Worm (Caenorhabditis elegans) whole organism, L1 larva: ENCODE results near the gene ilys-4.

Source experiments
- C04F5.9 ChIP-seq: sonication (generic microtip); optimal IDR thresholded peaks from 2 replicates; lab custom pipeline; 2016; ENCODE audit warnings: missing genetic modification characterization, missing compliant biosample characterization
- C16A3.4 ChIP-seq: fragments of 150-350 bp; optimal IDR thresholded peaks from 2 replicates; lab custom pipeline; 2014; ENCODE audit warnings: missing biosample characterization, missing genetic modification characterization
- C34B4.2 ChIP-seq: sonication (generic microtip); optimal IDR thresholded peaks from 2 replicates; lab custom pipeline; 2017; ENCODE audit warnings: mild to moderate bottlenecking, missing genetic modification characterization, missing compliant biosample characterization
- F16B12.6 ChIP-seq: fragments of 150-350 bp; optimal IDR thresholded peaks from 2 replicates; lab custom pipeline; 2014; ENCODE audit warnings: missing biosample characterization, missing genetic modification characterization
- ceh-8 ChIP-seq: fragments of 200-800 bp; sonication (Bioruptor generic); optimal IDR thresholded peaks from 2 replicates; lab custom pipeline; 2018; ENCODE audit warnings: mild to moderate bottlenecking, missing genetic modification characterization, moderate library complexity, missing compliant biosample characterization
- ceh-82 ChIP-seq, 3 experiments: fragments of 150-350 bp in 1 of 3; sonication (generic microtip) in 2 of 3; optimal IDR thresholded peaks; 2 replicates each; lab custom pipeline; 2014 to 2017; ENCODE audit warnings: missing biosample characterization in 3 of 3, missing genetic modification characterization in 3 of 3
- ceh-88 ChIP-seq: fragments of 200-800 bp; sonication (Bioruptor generic); IDR thresholded peaks from 2 replicates; pipeline ENCODE4 v1.3.6; 2022; ENCODE audit warnings: missing genetic modification characterization, missing compliant biosample characterization
- efl-1 ChIP-seq, 4 experiments: fragments of 150-350 bp; optimal IDR thresholded peaks in 3 of 4; peaks in 1 of 4; 1 replicate in 1 of 4; 2 replicates in 3 of 4; lab custom pipeline; 2014; ENCODE audit warnings: missing biosample characterization in 2 of 4, missing genetic modification characterization in 2 of 4, missing genetic modification reagents in 2 of 4
- egl-13 ChIP-seq: sonication (generic microtip); optimal IDR thresholded peaks from 2 replicates; lab custom pipeline; 2016; ENCODE audit warnings: missing genotype, missing genetic modification reagents, missing genetic modification characterization, missing compliant biosample characterization
- egl-27 ChIP-seq, 2 experiments: fragments of 150-350 bp in 1 of 2; sonication (generic microtip); optimal IDR thresholded peaks; 3 replicates each; lab custom pipeline; 2017 to 2018; ENCODE audit warnings: missing biosample characterization in 2 of 2, missing genetic modification characterization in 2 of 2, missing genetic modification reagents in 2 of 2
- elt-2 ChIP-seq: sonication (generic microtip); optimal IDR thresholded peaks from 2 replicates; lab custom pipeline; 2016; ENCODE audit warnings: missing genetic modification characterization, mild to moderate bottlenecking, inconsistent platforms, missing compliant biosample characterization, missing genetic modification reagents
- elt-3 ChIP-seq, 6 experiments: fragments of 150-350 bp in 1 of 6; sonication (generic microtip); optimal IDR thresholded peaks; 2 replicates each; lab custom pipeline; 2017 to 2018; ENCODE audit warnings: missing biosample characterization in 6 of 6, missing genetic modification characterization in 6 of 6, inconsistent platforms in 1 of 6
- ets-5 ChIP-seq: fragments of 200-800 bp; sonication (Bioruptor generic); IDR thresholded peaks from 2 replicates; pipeline ENCODE4 v1.3.6; 2022; ENCODE audit warnings: missing genetic modification characterization, missing compliant biosample characterization
- fkh-4 ChIP-seq: sonication (generic microtip); optimal IDR thresholded peaks from 2 replicates; lab custom pipeline; 2016; ENCODE audit warnings: missing compliant biosample characterization, missing genetic modification characterization, borderline replicate concordance
- fos-1 ChIP-seq: fragments of 150-350 bp; optimal IDR thresholded peaks from 2 replicates; lab custom pipeline; 2014; ENCODE audit warnings: missing biosample characterization, missing genetic modification characterization
- grh-1 ChIP-seq: fragments of 200-800 bp; sonication (Bioruptor generic); IDR thresholded peaks from 2 replicates; pipeline ENCODE4 v1.3.6; 2022; ENCODE audit warnings: missing genetic modification reagents, missing genetic modification characterization, missing compliant biosample characterization
- hlh-17 ChIP-seq: fragments of 200-800 bp; sonication (Bioruptor generic); optimal IDR thresholded peaks from 2 replicates; lab custom pipeline; 2018; ENCODE audit warnings: missing genetic modification characterization, mild to moderate bottlenecking, missing compliant biosample characterization, moderate library complexity, borderline replicate concordance
- hlh-4 ChIP-seq: sonication (generic microtip); optimal IDR thresholded peaks from 2 replicates; lab custom pipeline; 2016; ENCODE audit warnings: mild to moderate bottlenecking, missing genetic modification characterization, missing compliant biosample characterization
- isw-1 ChIP-seq: fragments of 200-800 bp; sonication (Bioruptor generic); IDR thresholded peaks from 2 replicates; pipeline ENCODE4 v1.3.6; 2022; ENCODE audit warnings: missing genetic modification characterization, missing compliant biosample characterization
- jun-1 ChIP-seq: fragments of 150-350 bp; optimal IDR thresholded peaks from 2 replicates; lab custom pipeline; 2014; ENCODE audit warnings: missing biosample characterization, missing genetic modification reagents, missing genetic modification characterization
- lin-14 ChIP-seq: fragments of 200-800 bp; sonication (Bioruptor generic); optimal IDR thresholded peaks from 2 replicates; lab custom pipeline; 2018; ENCODE audit warnings: mild to moderate bottlenecking, missing genetic modification characterization, moderate library complexity, missing compliant biosample characterization
- lin-35 ChIP-seq, 2 experiments: fragments of 150-350 bp; optimal IDR thresholded peaks; 2 replicates each; lab custom pipeline; 2014; ENCODE audit warnings: missing biosample characterization in 2 of 2, missing genetic modification characterization in 2 of 2, missing genetic modification reagents in 2 of 2
- lsy-2 ChIP-seq, 2 experiments: fragments of 150-350 bp; optimal IDR thresholded peaks; 2 replicates each; lab custom pipeline; 2014; ENCODE audit warnings: missing biosample characterization in 2 of 2, missing genetic modification characterization in 2 of 2
- mep-1 ChIP-seq: fragments of 150-350 bp; optimal IDR thresholded peaks from 2 replicates; lab custom pipeline; 2014; ENCODE audit warnings: missing biosample characterization, missing genetic modification characterization
- nhr-11 ChIP-seq: fragments of 150-350 bp; optimal IDR thresholded peaks from 2 replicates; lab custom pipeline; 2014; ENCODE audit warnings: missing biosample characterization, missing genetic modification characterization
- nhr-12 ChIP-seq: sonication (generic microtip); optimal IDR thresholded peaks from 2 replicates; lab custom pipeline; 2017; ENCODE audit warnings: missing biosample characterization, missing genetic modification characterization
- nhr-20 ChIP-seq: sonication (generic microtip); optimal IDR thresholded peaks from 2 replicates; lab custom pipeline; 2016; ENCODE audit warnings: mild to moderate bottlenecking, missing genetic modification characterization, missing compliant biosample characterization
- nhr-237 ChIP-seq: fragments of 150-350 bp; optimal IDR thresholded peaks from 2 replicates; lab custom pipeline; 2014; ENCODE audit warnings: missing biosample characterization, missing genetic modification characterization
- nhr-71 ChIP-seq: sonication (generic microtip); optimal IDR thresholded peaks from 2 replicates; lab custom pipeline; 2016; ENCODE audit warnings: mild to moderate bottlenecking, missing genetic modification characterization, moderate library complexity, missing compliant biosample characterization
- nhr-84 ChIP-seq: sonication (generic microtip); optimal IDR thresholded peaks from 2 replicates; lab custom pipeline; 2017; ENCODE audit warnings: missing biosample characterization, missing genetic modification characterization
- nhr-85 ChIP-seq: sonication (generic microtip); peaks from one replicate; lab custom pipeline; 2016; ENCODE audit warnings: missing genetic modification characterization, inconsistent platforms, missing compliant biosample characterization
- nhr-90 ChIP-seq: sonication (generic microtip); optimal IDR thresholded peaks from 2 replicates; lab custom pipeline; 2016; ENCODE audit warnings: mild to moderate bottlenecking, missing genetic modification characterization, missing compliant biosample characterization; ENCODE audit not compliant: poor library complexity
- pag-3 ChIP-seq: sonication (generic microtip); optimal IDR thresholded peaks from 2 replicates; lab custom pipeline; 2017; ENCODE audit warnings: missing genetic modification characterization, mild to moderate bottlenecking, missing compliant biosample characterization, antibody characterized with exemption, borderline replicate concordance; ENCODE audit not compliant: insufficient read depth
- pax-3 ChIP-seq: fragments of 200-800 bp; sonication (Bioruptor generic); optimal IDR thresholded peaks from 2 replicates; lab custom pipeline; 2018; ENCODE audit warnings: mild to moderate bottlenecking, missing genetic modification characterization, moderate library complexity, missing compliant biosample characterization
- skn-1 ChIP-seq: fragments of 150-350 bp; optimal IDR thresholded peaks from 2 replicates; lab custom pipeline; 2014; ENCODE audit warnings: missing biosample characterization, missing genetic modification characterization
- snpc-4 ChIP-seq: fragments of 150-350 bp; optimal IDR thresholded peaks from 2 replicates; lab custom pipeline; 2014; ENCODE audit warnings: missing biosample characterization, missing genetic modification characterization
- sup-37 ChIP-seq: fragments of 200-800 bp; sonication (Bioruptor generic); optimal IDR thresholded peaks from 2 replicates; lab custom pipeline; 2018; ENCODE audit warnings: mild to moderate bottlenecking, missing genetic modification characterization, missing compliant biosample characterization
- swsn-7 ChIP-seq: sonication (generic microtip); optimal IDR thresholded peaks from 2 replicates; lab custom pipeline; 2016; ENCODE audit warnings: missing genetic modification characterization, missing compliant biosample characterization
- tbx-2 ChIP-seq: sonication (generic microtip); optimal IDR thresholded peaks from 2 replicates; lab custom pipeline; 2016; ENCODE audit warnings: missing genetic modification characterization, missing compliant biosample characterization
- tlp-1 ChIP-seq: fragments of 150-350 bp; optimal IDR thresholded peaks from 2 replicates; lab custom pipeline; 2014; ENCODE audit warnings: missing biosample characterization, missing genetic modification characterization
- unc-30 ChIP-seq: sonication (generic microtip); optimal IDR thresholded peaks from 2 replicates; lab custom pipeline; 2017; ENCODE audit warnings: missing biosample characterization, missing genetic modification characterization
- unc-98 ChIP-seq: fragments of 200-800 bp; sonication (Bioruptor generic); IDR thresholded peaks from 2 replicates; pipeline ENCODE4 v1.3.6; 2022; ENCODE audit warnings: missing genetic modification characterization, missing compliant biosample characterization
- xbp-1 ChIP-seq: sonication (generic microtip); optimal IDR thresholded peaks from 2 replicates; lab custom pipeline; 2016; ENCODE audit warnings: missing genetic modification characterization, missing compliant biosample characterization
- zag-1 ChIP-seq: fragments of 150-350 bp; optimal IDR thresholded peaks from 2 replicates; lab custom pipeline; 2014; ENCODE audit warnings: missing biosample characterization, missing genetic modification characterization
- zip-4 ChIP-seq: fragments of 200-800 bp; sonication (Bioruptor generic); optimal IDR thresholded peaks from 2 replicates; lab custom pipeline; 2018; ENCODE audit warnings: mild to moderate bottlenecking, missing genetic modification characterization, moderate library complexity, missing compliant biosample characterization
- ztf-11 ChIP-seq, 2 experiments: sonication (generic microtip); optimal IDR thresholded peaks; 2 replicates each; lab custom pipeline; 2016 to 2017; ENCODE audit warnings: missing genetic modification characterization in 2 of 2, missing biosample characterization in 1 of 2, missing compliant biosample characterization in 1 of 2

Gene ilys-4

DNA sequence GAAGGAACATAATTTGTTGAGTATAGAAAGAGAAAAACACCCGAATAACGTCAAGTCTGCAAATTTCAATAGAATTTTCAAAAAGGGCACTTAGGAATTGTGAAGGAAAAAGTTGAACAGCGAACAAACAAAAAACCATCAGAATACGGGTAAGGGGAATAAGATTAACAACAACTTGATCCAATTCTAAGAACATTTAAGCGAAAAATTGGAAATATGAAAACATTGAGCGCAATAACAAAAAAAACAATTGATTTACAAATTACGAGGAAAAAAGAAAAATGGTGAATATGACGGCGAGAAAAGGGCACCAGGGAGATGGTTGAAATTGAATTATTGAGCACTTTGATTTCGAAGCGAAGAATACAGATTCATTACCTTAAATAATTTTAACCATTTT lies 19.6 kb upstream of the ilys-4 start:
- no peak for TF ChIP-seq ceh-88 (GFP tag; lab: Robert Waterston, UW)
- TF ChIP-seq nhr-84 (tag; lab: Kevin White, UChicago): no peak
- TF ChIP-seq tlp-1 (tag; lab: Kevin White, UChicago): no peak
- no peak for TF ChIP-seq nhr-237 (tag; lab: Kevin White, UChicago)
- TF ChIP-seq xbp-1 (tag; lab: Kevin White, UChicago): no peak
- no peak for TF ChIP-seq pax-3 (tag; lab: Kevin White, UChicago)
- no peak for TF ChIP-seq zag-1 (tag; lab: Kevin White, UChicago)
- TF ChIP-seq sup-37 (GFP tag; lab: Kevin White, UChicago): no peak
- TF ChIP-seq pag-3 (tag; lab: Kevin White, UChicago): no peak
- no peak for TF ChIP-seq nhr-11 (tag; lab: Kevin White, UChicago)
- TF ChIP-seq lin-35 (GFP tag; optimal IDR thresholded peaks at IDR 0.05; lab: Kevin White, UChicago): no peak
- TF ChIP-seq nhr-20 (tag; lab: Kevin White, UChicago): no peak
- no peak for TF ChIP-seq elt-3 (tag; optimal IDR thresholded peaks at IDR 0.05; lab: Kevin White, UChicago)
- TF ChIP-seq ztf-11 (tag; optimal IDR thresholded peaks at IDR 0.05; lab: Kevin White, UChicago): no peak
- TF ChIP-seq efl-1 (optimal IDR thresholded peaks at IDR 0.05; lab: Kevin White, UChicago): no peak
- TF ChIP-seq efl-1 (GFP tag; optimal IDR thresholded peaks at IDR 0.05 in 1 of 2; lab: Kevin White, UChicago): no peak
- TF ChIP-seq lsy-2 (tag; optimal IDR thresholded peaks at IDR 0.05; lab: Kevin White, UChicago): no peak
- no peak for TF ChIP-seq unc-30
- TF ChIP-seq snpc-4 (tag; lab: Kevin White, UChicago): no peak
- TF ChIP-seq tbx-2 (tag; lab: Kevin White, UChicago): no peak

DNA sequence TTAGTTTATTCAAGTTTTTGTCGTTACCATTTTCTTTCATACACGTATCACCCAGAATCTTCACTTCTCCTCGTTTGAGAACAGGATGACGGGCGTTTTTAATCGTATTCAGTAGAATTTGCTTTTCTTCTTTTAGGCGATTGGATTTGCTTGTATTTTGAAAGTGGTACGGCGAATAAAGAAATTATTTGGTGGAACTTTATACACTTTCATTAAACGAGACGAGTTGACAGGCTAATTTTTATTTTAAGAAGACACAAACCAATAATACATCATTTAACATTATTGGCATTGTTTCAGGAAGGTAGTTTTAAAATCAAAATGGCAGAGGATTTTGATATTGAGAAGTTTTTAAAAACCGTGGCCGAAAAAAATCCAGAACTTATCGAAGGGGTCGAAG lies 17.6 kb upstream of the ilys-4 start, which contains the start of gene C49H3.4:
C49H3.4 (plus strand) TSS at position 301 of the 400 bp plus-strand sequence.
- TF ChIP-seq efl-1 (optimal IDR thresholded peaks at IDR 0.05; lab: Kevin White, UChicago) (no peak), efl-1 (GFP tag; optimal IDR thresholded peaks at IDR 0.05 in 1 of 2; lab: Kevin White, UChicago) (peak in 1 of 2 experiments; percentile 71), elt-2 (tag; lab: Kevin White, UChicago) (no peak)

DNA sequence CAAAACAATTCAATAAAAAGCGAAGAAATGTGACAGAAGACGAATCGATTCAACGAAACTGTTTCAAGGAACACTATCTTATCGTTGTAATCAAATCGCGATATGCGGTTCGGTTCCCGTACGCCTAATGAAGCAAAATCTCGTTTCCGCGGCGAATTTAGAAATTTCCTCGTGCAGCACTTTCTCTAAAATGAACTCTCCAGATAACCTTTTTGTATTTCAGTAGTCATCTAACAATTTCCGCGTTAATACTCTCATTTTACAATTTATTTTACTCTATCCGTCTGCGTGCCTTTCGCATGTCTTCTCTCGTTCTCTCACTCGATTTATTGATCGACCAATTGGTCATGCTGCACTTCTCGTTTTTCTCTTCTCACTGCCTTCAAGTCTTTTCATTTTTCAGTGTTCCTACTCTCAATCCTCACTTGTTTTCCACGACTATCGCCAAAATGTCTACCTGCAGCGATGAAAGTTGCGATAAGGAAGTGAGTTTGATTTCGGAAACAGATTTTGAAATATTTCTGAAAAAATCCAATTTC lies 12.9 kb upstream of the ilys-4 start, which contains the start of the genes npp-27 and ntl-4:
npp-27 (minus strand) TSS at position 51 of the 539 bp plus-strand sequence.
ntl-4 (plus strand) TSS at position 379 of the 539 bp plus-strand sequence.
- no peak for TF ChIP-seq isw-1 (GFP tag; lab: Robert Waterston, UW)
- no peak for TF ChIP-seq zip-4 (GFP tag; lab: Kevin White, UChicago)
- TF ChIP-seq C04F5.9 (tag; lab: Kevin White, UChicago): no peak
- no peak for TF ChIP-seq fkh-4 (tag; lab: Kevin White, UChicago)
- no peak for TF ChIP-seq ztf-11 (tag; optimal IDR thresholded peaks at IDR 0.05; lab: Kevin White, UChicago)
- peak; percentile 13 for TF ChIP-seq F16B12.6
- TF ChIP-seq nhr-11 (tag; lab: Kevin White, UChicago): no peak
- no peak for TF ChIP-seq hlh-17 (GFP tag; lab: Kevin White, UChicago)
- TF ChIP-seq ceh-8 (GFP tag; lab: Kevin White, UChicago): no peak
- TF ChIP-seq ets-5 (GFP tag; lab: Robert Waterston, UW): no peak
- peak; percentile 37 for TF ChIP-seq swsn-7 (tag; lab: Kevin White, UChicago)
- TF ChIP-seq xbp-1 (tag; lab: Kevin White, UChicago): no peak
- TF ChIP-seq jun-1 (tag; lab: Kevin White, UChicago): no peak
- TF ChIP-seq pax-3 (tag; lab: Kevin White, UChicago): no peak
- TF ChIP-seq nhr-71 (tag; lab: Kevin White, UChicago): peak; percentile 53
- peak; percentile 21 to 51 for TF ChIP-seq lin-35 (GFP tag; optimal IDR thresholded peaks at IDR 0.05; lab: Kevin White, UChicago)
- no peak for TF ChIP-seq grh-1 (GFP tag; lab: Robert Waterston, UW)
- TF ChIP-seq unc-30: no peak
- no peak for TF ChIP-seq C16A3.4 (tag; lab: Kevin White, UChicago)
- TF ChIP-seq ceh-82 (tag; optimal IDR thresholded peaks at IDR 0.05; lab: Kevin White, UChicago): no peak
- TF ChIP-seq efl-1 (optimal IDR thresholded peaks at IDR 0.05; lab: Kevin White, UChicago): peak; percentile 25 to 37
- TF ChIP-seq efl-1 (GFP tag; optimal IDR thresholded peaks at IDR 0.05 in 1 of 2; lab: Kevin White, UChicago): peak; percentile 29 to 80
- no peak for TF ChIP-seq egl-27 (tag; optimal IDR thresholded peaks at IDR 0.05; lab: Kevin White, UChicago)
- no peak for TF ChIP-seq hlh-4 (tag; lab: Kevin White, UChicago)
- no peak for TF ChIP-seq skn-1 (tag; lab: Kevin White, UChicago)
- TF ChIP-seq egl-13: no peak
- TF ChIP-seq nhr-90 (tag; lab: Kevin White, UChicago): no peak
- no peak for TF ChIP-seq C34B4.2 (tag; lab: Kevin White, UChicago)
- TF ChIP-seq lin-14 (GFP tag; lab: Kevin White, UChicago): peak; percentile 24
- TF ChIP-seq nhr-85 (tag; lab: Kevin White, UChicago): peak; percentile 18
- no peak for TF ChIP-seq tlp-1 (tag; lab: Kevin White, UChicago)
- no peak for TF ChIP-seq nhr-12
- no peak for TF ChIP-seq mep-1
- TF ChIP-seq unc-98 (GFP tag; lab: Robert Waterston, UW): no peak
- TF ChIP-seq fos-1 (tag; lab: Kevin White, UChicago): no peak
